Worm (Caenorhabditis elegans): ENCODE results near the gene clec-208.

DNA sequence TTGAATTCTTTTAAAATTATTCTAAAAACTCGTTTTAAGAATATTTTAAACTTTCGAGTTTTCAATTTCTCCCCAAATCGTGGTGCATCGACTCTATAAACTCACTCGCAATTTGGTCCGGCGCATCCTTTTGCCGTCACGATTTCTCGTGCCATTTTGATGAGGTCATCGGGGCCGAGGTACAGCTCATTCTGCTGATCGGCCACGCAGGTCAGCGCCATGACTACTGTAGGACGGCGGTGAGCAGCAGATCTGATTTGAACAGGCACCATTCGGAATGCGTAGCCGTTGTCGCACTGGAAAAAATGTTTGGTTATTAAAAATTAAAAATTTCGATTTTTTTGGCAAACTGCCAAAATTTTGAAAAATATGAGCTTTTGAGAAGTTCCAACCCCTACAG, 34.9 kb downstream of the clec-208 start:
- TF ChIP-seq nhr-77 (tag; optimal IDR thresholded peaks at IDR 0.05) = no peak
- no peak for TF ChIP-seq zag-1 (tag; optimal IDR thresholded peaks at IDR 0.05)
- no peak for TF ChIP-seq nhr-10 (tag; optimal IDR thresholded peaks at IDR 0.05)

Measured in whole organism, L2 larva.